Worm (Caenorhabditis elegans): ENCODE measurements around the gene C42D4.18.
A peak's percentile ranks its signal among the peaks of the same experiment; 100 is the strongest.

The C42D4.18 gene

ce11 chrIV:7133140-7133539 is 33.4 kb upstream of the C42D4.18 start, which contains the start of gene cyn-12:
Gene cyn-12 (minus strand): TSS chrIV:7133217.
- no peak for TF ChIP-seq F37D6.2 (tag; optimal IDR thresholded peaks at IDR 0.05)
- TF ChIP-seq egl-43 (GFP tag; IDR thresholded peaks at IDR 0.05), result no peak
- peak; percentile 52 for TF ChIP-seq mes-2 (tag; optimal IDR thresholded peaks at IDR 0.05; ENCODE audit: poor library complexity, severe bottlenecking)
- no peak for TF ChIP-seq mdl-1 (tag; optimal IDR thresholded peaks at IDR 0.05)
- peak in 1 of 2 experiments; percentile 43 for TF ChIP-seq lsy-2 (tag; optimal IDR thresholded peaks at IDR 0.05)
- TF ChIP-seq ztf-7 (tag; optimal IDR thresholded peaks at IDR 0.05), result no peak
- no peak for TF ChIP-seq nhr-76 (tag; optimal IDR thresholded peaks at IDR 0.05)
- no peak for TF ChIP-seq duxl-1 (tag; optimal IDR thresholded peaks at IDR 0.05; ENCODE audit: poor library complexity)
- TF ChIP-seq tra-1 (GFP tag; IDR thresholded peaks at IDR 0.05), result no peak
- TF ChIP-seq fkh-10 (GFP tag; optimal IDR thresholded peaks at IDR 0.05), result no peak
- no peak for TF ChIP-seq fos-1 (tag; optimal IDR thresholded peaks at IDR 0.05)
- no peak for TF ChIP-seq vab-7 (GFP tag; IDR thresholded peaks at IDR 0.05)
- TF ChIP-seq R02D3.7 (tag; optimal IDR thresholded peaks at IDR 0.05), result no peak
- no peak for TF ChIP-seq dmd-8 (GFP tag; IDR thresholded peaks at IDR 0.05)
- TF ChIP-seq tag-97 (GFP tag; IDR thresholded peaks at IDR 0.05), result no peak
- no peak for TF ChIP-seq T20F7.1 (GFP tag; optimal IDR thresholded peaks at IDR 0.05)
- TF ChIP-seq nhr-102 (tag; optimal IDR thresholded peaks at IDR 0.05), result no peak
- TF ChIP-seq attf-4 (tag; optimal IDR thresholded peaks at IDR 0.05), result no peak
- TF ChIP-seq dpl-1 (GFP tag; optimal IDR thresholded peaks at IDR 0.05), result peak; percentile 33
- no peak for TF ChIP-seq pha-4 (GFP tag; IDR thresholded peaks at IDR 0.05)
- no peak for TF ChIP-seq pha-4 (tag; optimal IDR thresholded peaks at IDR 0.05)
- no peak for TF ChIP-seq set-16 (GFP tag; IDR thresholded peaks at IDR 0.05)
- TF ChIP-seq F44E2.7 (GFP tag; IDR thresholded peaks at IDR 0.05), result no peak
- no peak for TF ChIP-seq skn-1 (tag; optimal IDR thresholded peaks at IDR 0.05)
- TF ChIP-seq madf-9 (GFP tag; conservative IDR thresholded peaks at IDR 0.05), result no peak
- no peak for TF ChIP-seq nhr-48 (tag; optimal IDR thresholded peaks at IDR 0.05)
- TF ChIP-seq daf-8 (GFP tag; IDR thresholded peaks at IDR 0.05), result no peak
- TF ChIP-seq ztf-11 (tag; optimal IDR thresholded peaks at IDR 0.05), result no peak
- TF ChIP-seq ceh-62 (tag; optimal IDR thresholded peaks at IDR 0.05), result no peak
- no peak for TF ChIP-seq T26A8.4 (GFP tag; IDR thresholded peaks at IDR 0.05)
- no peak for TF ChIP-seq nhr-6 (tag; optimal IDR thresholded peaks at IDR 0.05)
- TF ChIP-seq dve-1 (tag; optimal IDR thresholded peaks at IDR 0.05; ENCODE audit: insufficient read depth), result peak; percentile 7
- no peak for TF ChIP-seq nhr-25 (tag; optimal IDR thresholded peaks at IDR 0.05; ENCODE audit: borderline replicate concordance, insufficient read depth)
- no peak for TF ChIP-seq ceh-28 (tag; optimal IDR thresholded peaks at IDR 0.05)
- TF ChIP-seq daf-12 (tag; optimal IDR thresholded peaks at IDR 0.05), result no peak
- TF ChIP-seq unc-62 (GFP tag; optimal IDR thresholded peaks at IDR 0.05 in 1 of 2), result peak in 1 of 2 experiments; percentile 61
- TF ChIP-seq unc-62 (tag; optimal IDR thresholded peaks at IDR 0.05), result no peak
- TF ChIP-seq ama-1 (optimal IDR thresholded peaks at IDR 0.05), result peak; percentile 11
- no peak for TF ChIP-seq nhr-237 (tag; optimal IDR thresholded peaks at IDR 0.05)
- no peak for TF ChIP-seq Y48G9A.11 (GFP tag; IDR thresholded peaks at IDR 0.05)
- no peak for TF ChIP-seq ceh-44 (GFP tag; IDR thresholded peaks at IDR 0.05)
- TF ChIP-seq ZK546.5 (tag; optimal IDR thresholded peaks at IDR 0.05), result no peak
- no peak for TF ChIP-seq nhr-77 (tag; optimal IDR thresholded peaks at IDR 0.05)

DNA sequence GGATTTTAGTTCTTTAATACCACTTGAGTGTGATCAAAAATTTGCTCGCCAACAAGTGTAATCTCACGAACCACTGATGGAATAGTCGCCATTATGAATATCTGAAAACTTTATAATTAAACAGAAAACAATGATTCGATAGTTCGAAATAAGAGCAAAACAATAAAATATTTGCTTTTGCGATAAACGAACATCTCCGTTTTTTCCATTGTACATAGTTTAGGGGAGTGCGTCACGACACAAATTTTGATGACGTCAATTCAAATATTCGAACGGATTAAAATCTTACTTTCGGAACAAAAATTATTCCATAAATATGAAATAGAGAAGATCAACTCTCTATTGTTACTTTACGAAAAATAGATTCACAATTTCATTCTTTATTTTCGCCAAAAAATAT is 32.6 kb upstream of the C42D4.18 start, which contains the start of gene mutd-1:
Gene mutd-1, minus strand, starts transcription at position 101 of the 400 bp plus-strand sequence.
- TF ChIP-seq lin-15B (tag; optimal IDR thresholded peaks at IDR 0.05), result no peak
- TF ChIP-seq zfp-2 (tag; optimal IDR thresholded peaks at IDR 0.05), result no peak
- peak; percentile 1 for TF ChIP-seq aha-1 (tag)
- TF ChIP-seq tra-1 (GFP tag; IDR thresholded peaks at IDR 0.05), result no peak
- no peak for TF ChIP-seq nhr-11 (tag; optimal IDR thresholded peaks at IDR 0.05)
- TF ChIP-seq dpl-1 (GFP tag; optimal IDR thresholded peaks at IDR 0.05), result no peak
- TF ChIP-seq lsy-2 (tag; optimal IDR thresholded peaks at IDR 0.05), result peak in 1 of 2 experiments; percentile 6
- no peak for TF ChIP-seq aly-2 (tag; optimal IDR thresholded peaks at IDR 0.05)
- TF ChIP-seq F44E2.7 (GFP tag; IDR thresholded peaks at IDR 0.05), result no peak

Measured in whole organism, L4 larva.